Worm (Caenorhabditis elegans) whole organism, mixed stage, embryonic: ENCODE results near the gene C16B8.3.

Experiments
- ces-1 ChIP-seq: fragments of 150-350 bp; optimal IDR thresholded peaks from 2 replicates; lab custom pipeline; 2014; ENCODE audit warnings: missing biosample characterization, missing genetic modification reagents, missing genetic modification characterization
- sem-2 ChIP-seq: fragments of 200-800 bp; sonication (Bioruptor generic); optimal IDR thresholded peaks from 2 replicates; lab custom pipeline; 2018; ENCODE audit warnings: mild to moderate bottlenecking, missing genetic modification characterization, missing compliant biosample characterization
- unc-62 ChIP-seq: fragments of 150-350 bp; optimal IDR thresholded peaks from 2 replicates; lab custom pipeline; 2014; ENCODE audit warnings: missing biosample characterization, missing genetic modification reagents, missing genetic modification characterization

ce11 chrX:4006966-4007365 lies 38.5 kb upstream of the C16B8.3 start:
- TF ChIP-seq sem-2 (GFP tag; lab: Kevin White, UChicago) (no peak), unc-62 (GFP tag; lab: Kevin White, UChicago) (no peak), ces-1 (GFP tag; lab: Kevin White, UChicago) (no peak)
